Fruit fly (Drosophila melanogaster) whole organism, embryonic: ENCODE measurements around the gene CG14452.
A peak's percentile ranks its signal among the peaks of the same experiment; 100 is the strongest.

Source experiments
- BEAF-32 ChIP-seq: fragments of 200-800 bp; sonication (Bioruptor generic); optimal IDR thresholded peaks from 3 replicates; lab custom pipeline; 2017; ENCODE audit warnings: missing biosample characterization, missing genetic modification characterization, mild to moderate bottlenecking, moderate library complexity, missing genetic modification reagents
- CG10366 ChIP-seq: fragments of 200-800 bp; sonication (Bioruptor generic); IDR thresholded peaks from 2 replicates; pipeline ENCODE4 v1.3.6; 2022; ENCODE audit warnings: missing biosample characterization, missing genetic modification characterization
- CG10565 ChIP-seq: fragments of 200-800 bp; sonication (Bioruptor generic); optimal IDR thresholded peaks from 3 replicates; lab custom pipeline; 2016; ENCODE audit warnings: missing biosample characterization, mild to moderate bottlenecking, missing genetic modification characterization
- CG10654 ChIP-seq: fragments of 200-800 bp; sonication (Bioruptor generic); optimal IDR thresholded peaks from 2 replicates; lab custom pipeline; 2016; ENCODE audit warnings: missing biosample characterization, missing genetic modification characterization
- CG11093 ChIP-seq: fragments of 200-800 bp; sonication (Bioruptor generic); IDR thresholded peaks from 3 replicates; pipeline ENCODE4 v1.3.6; 2022; ENCODE audit warnings: missing biosample characterization, missing genetic modification characterization
- CG11456 ChIP-seq: fragments of 200-800 bp; sonication (Bioruptor generic); IDR thresholded peaks from 3 replicates; pipeline ENCODE4 v1.3.6; 2022; ENCODE audit warnings: missing biosample characterization, missing genetic modification characterization
- CG11504 ChIP-seq: fragments of 200-800 bp; sonication (Bioruptor generic); optimal IDR thresholded peaks from 3 replicates; lab custom pipeline; 2019; ENCODE audit warnings: missing biosample characterization, mild to moderate bottlenecking, missing genetic modification characterization, moderate library complexity
- CG13123 ChIP-seq: fragments of 200-800 bp; sonication (Bioruptor generic); optimal IDR thresholded peaks from 2 replicates; lab custom pipeline; 2016; ENCODE audit warnings: missing biosample characterization, missing genetic modification characterization
- CG13624 ChIP-seq: fragments of 200-800 bp; sonication (Bioruptor generic); optimal IDR thresholded peaks from 2 replicates; lab custom pipeline; 2016; ENCODE audit warnings: missing biosample characterization, missing genetic modification characterization
- CG14860 ChIP-seq: fragments of 200-800 bp; sonication (Bioruptor generic); IDR thresholded peaks from 3 replicates; pipeline ENCODE4 v1.3.6; 2022; ENCODE audit warnings: missing biosample characterization, missing genetic modification characterization; ENCODE audit not compliant: partially characterized antibody
- CG1529 ChIP-seq: fragments of 200-800 bp; sonication (Bioruptor generic); optimal IDR thresholded peaks from 3 replicates; lab custom pipeline; 2018; ENCODE audit warnings: missing biosample characterization, missing genetic modification characterization
- CG18619 ChIP-seq: fragments of 200-800 bp; sonication (Bioruptor generic); optimal IDR thresholded peaks from 3 replicates; lab custom pipeline; 2017; ENCODE audit warnings: missing biosample characterization, mild to moderate bottlenecking, missing genetic modification characterization
- CG2129 ChIP-seq: fragments of 200-800 bp; sonication (Bioruptor generic); IDR thresholded peaks from 2 replicates; pipeline ENCODE4 v1.3.6; 2022; ENCODE audit warnings: missing biosample characterization, missing genetic modification characterization; ENCODE audit not compliant: partially characterized antibody
- CG2202 ChIP-seq: fragments of 200-800 bp; sonication (Bioruptor generic); optimal IDR thresholded peaks from 2 replicates; lab custom pipeline; 2018; ENCODE audit warnings: missing biosample characterization, mild to moderate bottlenecking, missing genetic modification characterization
- CG2678 ChIP-seq: fragments of 200-800 bp; sonication (Bioruptor generic); optimal IDR thresholded peaks from 3 replicates; lab custom pipeline; 2019; ENCODE audit warnings: missing biosample characterization, mild to moderate bottlenecking, missing genetic modification characterization, moderate library complexity
- CG2712 ChIP-seq: fragments of 200-800 bp; optimal IDR thresholded peaks from 3 replicates; lab custom pipeline; 2019; ENCODE audit warnings: missing biosample characterization, mild to moderate bottlenecking, missing genetic modification characterization, moderate library complexity
- CG2889 ChIP-seq: fragments of 200-800 bp; sonication (Bioruptor generic); IDR thresholded peaks from 3 replicates; pipeline ENCODE4 v1.3.6; 2022; ENCODE audit warnings: missing biosample characterization, missing genetic modification characterization
- CG30431 ChIP-seq: fragments of 200-800 bp; sonication (Bioruptor generic); optimal IDR thresholded peaks from 2 replicates; lab custom pipeline; 2017; ENCODE audit warnings: missing biosample characterization, missing genetic modification characterization
- CG6272 ChIP-seq: fragments of 200-800 bp; sonication (Bioruptor generic); IDR thresholded peaks from 2 replicates; pipeline ENCODE4 v1.3.6; 2022; ENCODE audit warnings: missing biosample characterization, missing genetic modification characterization
- CG7357 ChIP-seq: fragments of 200-800 bp; sonication (Bioruptor generic); IDR thresholded peaks from 3 replicates; pipeline ENCODE4 v1.3.6; 2022; ENCODE audit warnings: missing biosample characterization, missing genetic modification characterization
- CG7745 ChIP-seq: fragments of 200-800 bp; sonication (Bioruptor generic); optimal IDR thresholded peaks from 2 replicates; lab custom pipeline; 2018; ENCODE audit warnings: missing biosample characterization, mild to moderate bottlenecking, missing genetic modification characterization, moderate library complexity
- CG7928 ChIP-seq: fragments of 200-800 bp; sonication (Bioruptor generic); optimal IDR thresholded peaks from 2 replicates; lab custom pipeline; 2017; ENCODE audit warnings: missing biosample characterization, mild to moderate bottlenecking, missing genetic modification characterization
- Dek ChIP-seq: fragments of 200-800 bp; sonication (Bioruptor generic); optimal IDR thresholded peaks from 3 replicates; lab custom pipeline; 2019; ENCODE audit warnings: missing biosample characterization, mild to moderate bottlenecking, missing genetic modification characterization, moderate library complexity
- Dip3 ChIP-seq: fragments of 200-800 bp; sonication (Bioruptor generic); optimal IDR thresholded peaks from 3 replicates; lab custom pipeline; 2016; ENCODE audit warnings: missing biosample characterization, missing genetic modification characterization
- Doc2 ChIP-seq: fragments of 200-800 bp; sonication (Bioruptor generic); IDR thresholded peaks from 2 replicates; pipeline ENCODE4 v1.3.6; 2022; ENCODE audit warnings: missing biosample characterization, missing genetic modification characterization
- E2f2 ChIP-seq: fragments of 200-800 bp; sonication (Bioruptor generic); IDR thresholded peaks from 2 replicates; pipeline ENCODE4 v1.3.6; 2022; ENCODE audit warnings: missing biosample characterization, missing genetic modification characterization
- Fer2 ChIP-seq: fragments of 200-800 bp; sonication (Bioruptor generic); optimal IDR thresholded peaks from 2 replicates; lab custom pipeline; 2018; ENCODE audit warnings: missing biosample characterization, mild to moderate bottlenecking, missing genetic modification characterization, moderate library complexity
- Gug ChIP-seq: fragments of 200-800 bp; sonication (Bioruptor generic); IDR thresholded peaks from 4 replicates; pipeline ENCODE4 v1.3.6; 2022; ENCODE audit warnings: missing biosample characterization, missing genetic modification characterization
- Lhr ChIP-seq: fragments of 200-800 bp; sonication (Bioruptor generic); optimal IDR thresholded peaks from 3 replicates; lab custom pipeline; 2017; ENCODE audit warnings: mild to moderate bottlenecking, missing biosample characterization, missing genetic modification reagents, missing genetic modification characterization
- Oli ChIP-seq: fragments of 200-800 bp; sonication (Bioruptor generic); optimal IDR thresholded peaks from 2 replicates; lab custom pipeline; 2018; ENCODE audit warnings: missing biosample characterization, mild to moderate bottlenecking, missing genetic modification characterization, moderate library complexity
- Tbp ChIP-seq: fragments of >200 bp; optimal IDR thresholded peaks from 2 replicates; lab custom pipeline; 2018; ENCODE audit warnings: missing biosample characterization, missing genetic modification characterization
- Trl ChIP-seq, 3 experiments: fragments of >200 bp in 2 of 3; fragments of 200-800 bp in 1 of 3; sonication (Bioruptor generic) in 1 of 3; optimal IDR thresholded peaks; 2 replicates in 1 of 3; 3 replicates in 2 of 3; lab custom pipeline; 2016 to 2017; ENCODE audit warnings: missing biosample characterization in 1 of 3, missing genetic modification characterization in 1 of 3
- amos ChIP-seq: fragments of 200-800 bp; sonication (Bioruptor generic); IDR thresholded peaks from 2 replicates; pipeline ENCODE4 v1.3.6; 2022; ENCODE audit warnings: missing biosample characterization, missing genetic modification characterization; ENCODE audit not compliant: partially characterized antibody
- bab2 ChIP-seq: fragments of 200-800 bp; sonication (Bioruptor generic); optimal IDR thresholded peaks from 2 replicates; lab custom pipeline; 2016; ENCODE audit warnings: missing biosample characterization, missing genetic modification characterization
- cg ChIP-seq: fragments of 200-800 bp; sonication (Bioruptor generic); optimal IDR thresholded peaks from 3 replicates; lab custom pipeline; 2019; ENCODE audit warnings: missing biosample characterization, mild to moderate bottlenecking, missing genetic modification characterization, moderate library complexity
- ci ChIP-seq: fragments of 200-800 bp; sonication (Bioruptor generic); IDR thresholded peaks from 3 replicates; pipeline ENCODE4 v1.3.6; 2022; ENCODE audit warnings: missing biosample characterization, missing genetic modification characterization
- eyg ChIP-seq: fragments of 200-800 bp; sonication (Bioruptor generic); optimal IDR thresholded peaks from 3 replicates; lab custom pipeline; 2016; ENCODE audit warnings: missing biosample characterization, missing genetic modification characterization
- fd3F ChIP-seq: fragments of 200-800 bp; sonication (Bioruptor generic); optimal IDR thresholded peaks from 2 replicates; lab custom pipeline; 2018; ENCODE audit warnings: missing biosample characterization, mild to moderate bottlenecking, missing genetic modification characterization, moderate library complexity
- gem ChIP-seq: fragments of 200-800 bp; sonication (Bioruptor generic); optimal IDR thresholded peaks from 2 replicates; lab custom pipeline; 2019; ENCODE audit warnings: missing biosample characterization, mild to moderate bottlenecking, missing genetic modification characterization, moderate library complexity
- ham ChIP-seq: fragments of 200-800 bp; sonication (Bioruptor generic); IDR thresholded peaks from 2 replicates; pipeline ENCODE4 v1.3.6; 2022; ENCODE audit warnings: missing biosample characterization, missing genetic modification characterization
- hth ChIP-seq: fragments of >200 bp; optimal IDR thresholded peaks from 2 replicates; lab custom pipeline; 2017; ENCODE audit warnings: inconsistent platforms
- jing ChIP-seq: fragments of 200-800 bp; sonication (Bioruptor generic); optimal IDR thresholded peaks from 2 replicates; lab custom pipeline; 2018; ENCODE audit warnings: missing biosample characterization, mild to moderate bottlenecking, missing genetic modification characterization
- nau ChIP-seq: fragments of 200-800 bp; sonication (Bioruptor generic); optimal IDR thresholded peaks from 3 replicates; lab custom pipeline; 2017; ENCODE audit warnings: missing biosample characterization, mild to moderate bottlenecking, missing genetic modification characterization, missing genetic modification reagents
- pb ChIP-seq: fragments of 200-800 bp; sonication (Bioruptor generic); optimal IDR thresholded peaks from 3 replicates; lab custom pipeline; 2016; ENCODE audit warnings: missing biosample characterization, missing genetic modification characterization
- sima ChIP-seq: fragments of 200-800 bp; sonication (Bioruptor generic); optimal IDR thresholded peaks from 2 replicates; lab custom pipeline; 2016; ENCODE audit warnings: missing biosample characterization, missing genetic modification characterization
- sna ChIP-seq: fragments of 200-800 bp; sonication (Bioruptor generic); IDR thresholded peaks from 2 replicates; pipeline ENCODE4 v1.3.6; 2022; ENCODE audit warnings: missing biosample characterization, missing genetic modification characterization; ENCODE audit not compliant: partially characterized antibody
- stwl ChIP-seq: fragments of 200-800 bp; sonication (Bioruptor generic); optimal IDR thresholded peaks from 3 replicates; lab custom pipeline; 2018; ENCODE audit warnings: missing biosample characterization, mild to moderate bottlenecking, missing genetic modification characterization, moderate library complexity
- unpg ChIP-seq: fragments of 200-800 bp; sonication (Bioruptor generic); optimal IDR thresholded peaks from 3 replicates; lab custom pipeline; 2018; ENCODE audit warnings: missing biosample characterization, mild to moderate bottlenecking, missing genetic modification characterization, moderate library complexity

CG14452 gene

dm6 chr3L:22741389-22742120, 45.8 kb downstream of the CG14452 start, which contains the start of gene CG7369 (continued):
- TF ChIP-seq stwl (tag; lab: Kevin White, UChicago) (peak; percentile 74), CG2202 (tag; lab: Kevin White, UChicago) (peak; percentile 27), CG7357 (peak; percentile 72; the same call in 2 of the 3 replicates), CG11456 (GFP tag; lab: Robert Waterston, UW) (peak; percentile 85), ci (peak; percentile 78), CG2678 (tag; lab: Kevin White, UChicago) (peak; percentile 81), gem (peak; percentile 85), E2f2 (GFP tag; lab: Robert Waterston, UW) (peak; percentile 68), unpg (GFP tag; lab: Kevin White, UChicago) (peak; percentile 67), Dek (tag; lab: Kevin White, UChicago) (peak; percentile 82), sima (GFP tag; lab: Kevin White, UChicago) (no peak), CG10654 (peak; percentile 78), CG10366 (GFP tag; lab: Robert Waterston, UW) (peak; percentile 75), Oli (tag; lab: Kevin White, UChicago) (peak; percentile 66), CG11093 (peak; percentile 66; the same call in 2 of the 3 replicates), fd3F (GFP tag; lab: Kevin White, UChicago) (peak; percentile 82), CG2129 (peak; percentile 76), eyg (GFP tag; lab: Kevin White, UChicago) (peak; percentile 36), nau (GFP tag; lab: Kevin White, UChicago) (peak; percentile 46), CG11504 (tag; lab: Kevin White, UChicago) (peak; percentile 82), amos (GFP tag; lab: Robert Waterston, UW) (peak; percentile 63), CG2889 (GFP tag; lab: Robert Waterston, UW) (peak; percentile 70; the same call in 1 of the 3 replicates), ham (GFP tag; lab: Robert Waterston, UW) (peak; percentile 54; the same call in 1 of the 2 replicates), CG13624 (peak; percentile 82), CG6272 (GFP tag; lab: Robert Waterston, UW) (peak; percentile 75), CG7745 (tag; lab: Kevin White, UChicago) (no peak), cg (GFP tag; lab: Kevin White, UChicago) (no peak), CG10565 (GFP tag; lab: Kevin White, UChicago) (no peak), CG7928 (GFP tag; lab: Kevin White, UChicago) (peak; percentile 95), CG13123 (GFP tag; lab: Kevin White, UChicago) (peak; percentile 74), pb (peak; percentile 54), CG1529 (GFP tag; lab: Kevin White, UChicago) (peak; percentile 70), bab2 (GFP tag; lab: Kevin White, UChicago) (peak; percentile 77), Tbp (GFP tag; lab: Kevin White, UChicago) (no peak), Fer2 (tag; lab: Kevin White, UChicago) (peak; percentile 70), Lhr (GFP tag; lab: Kevin White, UChicago) (peak; percentile 80), hth (lab: Kevin White, UChicago) (no peak), BEAF-32 (GFP tag; lab: Kevin White, UChicago) (peak; percentile 91), CG30431 (GFP tag; lab: Kevin White, UChicago) (peak; percentile 67), CG14860 (GFP tag; lab: Robert Waterston, UW) (peak; percentile 71; the same call in 2 of the 3 replicates), jing (GFP tag; lab: Kevin White, UChicago) (peak; percentile 52), Trl (optimal IDR thresholded peaks at IDR 0.05; lab: Kevin White, UChicago) (no peak), Trl (GFP tag; optimal IDR thresholded peaks at IDR 0.05; lab: Kevin White, UChicago) (peak; percentile 76), CG18619 (peak; percentile 89), Dip3 (GFP tag; lab: Kevin White, UChicago) (peak; percentile 89), CG2712 (tag; lab: Kevin White, UChicago) (peak; percentile 86), Doc2 (peak; percentile 55; the same call in 1 of the 2 replicates), sna (peak; percentile 85), Gug (peak; percentile 79)
